Fruit fly (Drosophila melanogaster): ENCODE measurements around the gene Polr2J.

dm6 chr2L:17450505-17451415 is 40.6 kb upstream of the Polr2J start:
- TF ChIP-seq CTCF (optimal IDR thresholded peaks at IDR 0.05) = no peak
- TF ChIP-seq CG8478 (optimal IDR thresholded peaks at IDR 0.05) = no peak
